Fruit fly (Drosophila melanogaster): Measurements from ENCODE around the gene Nepl11.

DNA sequence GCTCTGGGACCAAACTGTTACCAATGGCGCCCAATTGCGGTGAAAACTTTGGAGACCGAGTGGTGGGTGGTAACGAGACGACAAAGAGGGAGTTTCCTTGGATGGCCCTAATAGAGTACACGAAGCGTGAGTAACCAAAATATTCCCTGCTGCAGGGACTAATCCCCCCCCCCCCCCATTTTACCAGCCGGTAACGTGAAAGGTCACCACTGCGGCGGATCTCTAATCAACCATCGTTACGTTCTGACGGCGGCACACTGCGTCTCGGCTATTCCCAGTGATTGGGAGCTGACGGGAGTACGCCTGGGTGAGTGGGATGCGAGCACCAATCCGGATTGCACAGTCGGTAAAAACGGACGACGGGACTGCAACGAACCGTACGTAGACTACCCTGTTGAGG lies 14.1 kb upstream of the Nepl11 start:
- TF ChIP-seq Dfd (GFP tag; optimal IDR thresholded peaks at IDR 0.05) (no peak), Vsx2 (GFP tag; optimal IDR thresholded peaks at IDR 0.05; ENCODE audit: partially characterized antibody) (no peak), Hnf4 (GFP tag; optimal IDR thresholded peaks at IDR 0.05) (no peak)

All from whole organism, wandering third instar larva.